Worm (Caenorhabditis elegans) whole organism, late embryonic: ENCODE results near the gene srj-44.

Experiments used
- C08G9.2 ChIP-seq: sonication (generic microtip); optimal IDR thresholded peaks from 2 replicates; lab custom pipeline; 2016; ENCODE audit warnings: mild to moderate bottlenecking, missing genetic modification characterization, moderate library complexity, missing compliant biosample characterization
- F13H6.1 ChIP-seq: sonication (generic microtip); optimal IDR thresholded peaks from 2 replicates; lab custom pipeline; 2016; ENCODE audit warnings: missing genetic modification characterization, missing compliant biosample characterization
- ahr-1 ChIP-seq: sonication (generic microtip); optimal IDR thresholded peaks from 2 replicates; lab custom pipeline; 2016; ENCODE audit warnings: missing genetic modification characterization, missing compliant biosample characterization
- ama-1 ChIP-seq: fragments of 150-350 bp; optimal IDR thresholded peaks from 2 replicates; lab custom pipeline; 2014
- ceh-14 ChIP-seq: sonication (generic microtip); optimal IDR thresholded peaks from 2 replicates; lab custom pipeline; 2016; ENCODE audit warnings: missing genotype, missing genetic modification characterization, missing compliant biosample characterization
- ceh-18 ChIP-seq: sonication (generic microtip); optimal IDR thresholded peaks from 2 replicates; lab custom pipeline; 2016; ENCODE audit warnings: missing genetic modification characterization, missing compliant biosample characterization
- ceh-19 ChIP-seq: fragments of 200-800 bp; sonication (Bioruptor generic); optimal IDR thresholded peaks from 2 replicates; lab custom pipeline; 2018; ENCODE audit warnings: mild to moderate bottlenecking, missing genetic modification characterization, missing compliant biosample characterization
- ceh-2 ChIP-seq: sonication (generic microtip); optimal IDR thresholded peaks from 2 replicates; lab custom pipeline; 2016; ENCODE audit warnings: missing genotype, missing genetic modification characterization, missing compliant biosample characterization
- ceh-22 ChIP-seq: sonication (generic microtip); optimal IDR thresholded peaks from 2 replicates; lab custom pipeline; 2017; ENCODE audit warnings: missing biosample characterization, missing genetic modification characterization
- ceh-34 ChIP-seq: sonication (generic microtip); optimal IDR thresholded peaks from 2 replicates; lab custom pipeline; 2016; ENCODE audit warnings: mild to moderate bottlenecking, missing genetic modification characterization, missing compliant biosample characterization
- ceh-45 ChIP-seq: fragments of 200-800 bp; sonication (Bioruptor generic); IDR thresholded peaks from 2 replicates; pipeline ENCODE4 v1.3.6; 2022; ENCODE audit warnings: missing genetic modification reagents, missing genetic modification characterization, missing compliant biosample characterization
- ceh-48 ChIP-seq: sonication (generic microtip); optimal IDR thresholded peaks from 2 replicates; lab custom pipeline; 2016; ENCODE audit warnings: missing genetic modification characterization, inconsistent platforms, missing compliant biosample characterization
- che-1 ChIP-seq: sonication (generic microtip); optimal IDR thresholded peaks from 2 replicates; lab custom pipeline; 2016; ENCODE audit warnings: mild to moderate bottlenecking, missing genetic modification characterization, missing compliant biosample characterization
- dmd-4 ChIP-seq: sonication (generic microtip); optimal IDR thresholded peaks from 2 replicates; lab custom pipeline; 2016; ENCODE audit warnings: borderline replicate concordance, missing genetic modification characterization, missing compliant biosample characterization
- dve-1 ChIP-seq: sonication (generic microtip); optimal IDR thresholded peaks from 2 replicates; lab custom pipeline; 2017; ENCODE audit warnings: antibody characterized with exemption, mild to moderate bottlenecking, missing genetic modification characterization, missing compliant biosample characterization
- elt-2 ChIP-seq: sonication (generic microtip); optimal IDR thresholded peaks from 2 replicates; lab custom pipeline; 2016; ENCODE audit warnings: missing genetic modification reagents, missing genetic modification characterization, missing compliant biosample characterization
- elt-4 ChIP-seq: sonication (generic microtip); optimal IDR thresholded peaks from 2 replicates; lab custom pipeline; 2016; ENCODE audit warnings: missing genetic modification characterization, missing compliant biosample characterization
- fax-1 ChIP-seq: sonication (generic microtip); optimal IDR thresholded peaks from 2 replicates; lab custom pipeline; 2016; ENCODE audit warnings: missing genotype, missing genetic modification characterization, missing compliant biosample characterization
- fkh-6 ChIP-seq: sonication (generic microtip); optimal IDR thresholded peaks from 2 replicates; lab custom pipeline; 2016; ENCODE audit warnings: missing genetic modification characterization, missing compliant biosample characterization
- gmeb-2 ChIP-seq: sonication (generic microtip); optimal IDR thresholded peaks from 2 replicates; lab custom pipeline; 2016; ENCODE audit warnings: missing genetic modification characterization, inconsistent platforms, missing compliant biosample characterization
- hlh-13 ChIP-seq: fragments of 200-800 bp; sonication (Bioruptor generic); optimal IDR thresholded peaks from 2 replicates; lab custom pipeline; 2018; ENCODE audit warnings: mild to moderate bottlenecking, missing genetic modification characterization, missing compliant biosample characterization
- hlh-15 ChIP-seq: sonication (generic microtip); optimal IDR thresholded peaks from 2 replicates; lab custom pipeline; 2016; ENCODE audit warnings: missing genetic modification characterization, missing compliant biosample characterization
- hlh-30 ChIP-seq: sonication (generic microtip); optimal IDR thresholded peaks from 2 replicates; lab custom pipeline; 2017; ENCODE audit warnings: antibody characterized with exemption, missing genetic modification characterization, missing compliant biosample characterization; ENCODE audit not compliant: insufficient read depth
- hlh-6 ChIP-seq: sonication (generic microtip); optimal IDR thresholded peaks from 2 replicates; lab custom pipeline; 2016; ENCODE audit warnings: missing genotype, missing genetic modification characterization, missing compliant biosample characterization
- hlh-8 ChIP-seq: sonication (generic microtip); optimal IDR thresholded peaks from 2 replicates; lab custom pipeline; 2016; ENCODE audit warnings: missing genotype, missing genetic modification characterization, missing compliant biosample characterization
- lim-6 ChIP-seq: sonication (generic microtip); optimal IDR thresholded peaks from 2 replicates; lab custom pipeline; 2016; ENCODE audit warnings: missing genetic modification characterization, missing compliant biosample characterization
- madf-2 ChIP-seq: sonication (generic microtip); optimal IDR thresholded peaks from 2 replicates; lab custom pipeline; 2017; ENCODE audit warnings: missing genetic modification characterization, missing compliant biosample characterization
- npax-4 ChIP-seq: sonication (generic microtip); optimal IDR thresholded peaks from 2 replicates; lab custom pipeline; 2016; ENCODE audit warnings: missing genetic modification characterization, missing compliant biosample characterization
- odd-2 ChIP-seq: sonication (generic microtip); optimal IDR thresholded peaks from 2 replicates; lab custom pipeline; 2017; ENCODE audit warnings: antibody characterized with exemption, mild to moderate bottlenecking, missing genetic modification characterization, missing compliant biosample characterization
- pat-9 ChIP-seq: fragments of 200-800 bp; sonication (Bioruptor generic); optimal IDR thresholded peaks from 2 replicates; lab custom pipeline; 2018; ENCODE audit warnings: mild to moderate bottlenecking, missing genetic modification characterization, moderate library complexity, missing compliant biosample characterization
- pax-1 ChIP-seq: fragments of 150-350 bp; optimal IDR thresholded peaks from 2 replicates; lab custom pipeline; 2014; ENCODE audit warnings: missing biosample characterization, missing genetic modification characterization
- pros-1 ChIP-seq: fragments of 150-350 bp; optimal IDR thresholded peaks from 2 replicates; lab custom pipeline; 2014; ENCODE audit warnings: missing biosample characterization, missing genetic modification reagents, missing genetic modification characterization
- rnt-1 ChIP-seq: sonication (generic microtip); optimal IDR thresholded peaks from 2 replicates; lab custom pipeline; 2016; ENCODE audit warnings: missing genetic modification characterization, missing compliant biosample characterization
- sox-4 ChIP-seq: sonication (generic microtip); optimal IDR thresholded peaks from 2 replicates; lab custom pipeline; 2017; ENCODE audit warnings: mild to moderate bottlenecking, missing genetic modification characterization, inconsistent platforms, missing compliant biosample characterization
- tbx-7 ChIP-seq: sonication (generic microtip); optimal IDR thresholded peaks from 2 replicates; lab custom pipeline; 2016; ENCODE audit warnings: missing genotype, missing genetic modification characterization, missing compliant biosample characterization
- ttx-3 ChIP-seq: sonication (generic microtip); optimal IDR thresholded peaks from 2 replicates; lab custom pipeline; 2016; ENCODE audit warnings: missing genetic modification reagents, missing genetic modification characterization, missing compliant biosample characterization
- unc-42 ChIP-seq: sonication (generic microtip); optimal IDR thresholded peaks from 2 replicates; lab custom pipeline; 2016; ENCODE audit warnings: missing genotype, missing genetic modification characterization, missing compliant biosample characterization
- unc-55 ChIP-seq: sonication (generic microtip); optimal IDR thresholded peaks from 2 replicates; lab custom pipeline; 2017; ENCODE audit warnings: missing biosample characterization, missing genetic modification reagents, missing genetic modification characterization

Gene srj-44

ce11 chrV:2815956-2816355 is 29.7 kb downstream of the srj-44 start, which contains the start of gene F54E2.5:
Gene F54E2.5, minus strand, starts transcription at chrV:2816056.
- no peak for TF ChIP-seq npax-4 (tag; lab: Kevin White, UChicago)
- no peak for TF ChIP-seq fkh-6 (tag; lab: Kevin White, UChicago)
- TF ChIP-seq dmd-4 (tag; lab: Kevin White, UChicago), result no peak
- TF ChIP-seq tbx-7, result no peak
- no peak for TF ChIP-seq ahr-1
- no peak for TF ChIP-seq ttx-3 (tag; lab: Kevin White, UChicago)
- TF ChIP-seq unc-55 (GFP tag; lab: Kevin White, UChicago), result no peak
- TF ChIP-seq gmeb-2 (tag; lab: Kevin White, UChicago), result no peak
- TF ChIP-seq ceh-2 (tag; lab: Kevin White, UChicago), result no peak
- no peak for TF ChIP-seq ceh-48 (tag; lab: Kevin White, UChicago)
- TF ChIP-seq hlh-8, result no peak
- TF ChIP-seq ama-1 (lab: Kevin White, UChicago), result no peak
- no peak for TF ChIP-seq odd-2 (tag; lab: Kevin White, UChicago)
- TF ChIP-seq ceh-14 (tag; lab: Kevin White, UChicago), result no peak
- no peak for TF ChIP-seq ceh-34 (tag; lab: Kevin White, UChicago)
- TF ChIP-seq hlh-13 (GFP tag; lab: Kevin White, UChicago), result no peak
- no peak for TF ChIP-seq pros-1
- no peak for TF ChIP-seq ceh-45 (GFP tag; lab: Robert Waterston, UW)
- TF ChIP-seq pax-1 (tag; lab: Kevin White, UChicago), result no peak

ce11 chrV:2813856-2814255 is 31.8 kb downstream of the srj-44 start, which contains the start of gene F54E2.9:
Gene F54E2.9, minus strand, starts transcription at chrV:2813987.
- no peak for TF ChIP-seq unc-42 (tag; lab: Kevin White, UChicago)
- TF ChIP-seq madf-2, result no peak
- no peak for TF ChIP-seq sox-4 (tag; lab: Kevin White, UChicago)
- TF ChIP-seq lim-6, result no peak
- TF ChIP-seq pat-9 (tag; lab: Kevin White, UChicago), result no peak
- no peak for TF ChIP-seq che-1 (tag; lab: Kevin White, UChicago)
- no peak for TF ChIP-seq dve-1 (tag; lab: Kevin White, UChicago)
- no peak for TF ChIP-seq hlh-30 (tag; lab: Kevin White, UChicago)

ce11 chrV:2810164-2810563 is 35.5 kb downstream of the srj-44 start, which contains the start of gene F54E2.1:
Gene F54E2.1, plus strand, starts transcription at chrV:2810398.
- TF ChIP-seq unc-55 (GFP tag; lab: Kevin White, UChicago) (no peak), hlh-6 (tag; lab: Kevin White, UChicago) (no peak), elt-2 (peak; percentile 45)

- TF ChIP-seq gmeb-2 (tag; lab: Kevin White, UChicago), result no peak
- TF ChIP-seq ceh-18 (tag; lab: Kevin White, UChicago), result peak; percentile 45
- TF ChIP-seq hlh-15 (tag; lab: Kevin White, UChicago), result no peak
- TF ChIP-seq C08G9.2 (tag; lab: Kevin White, UChicago), result no peak
- no peak for TF ChIP-seq pax-1 (tag; lab: Kevin White, UChicago)
- TF ChIP-seq rnt-1 (tag; lab: Kevin White, UChicago), result peak; percentile 82
These were observed 36.2 kb downstream of the srj-44 start for ce11 chrV:2809443-2809842.

- TF ChIP-seq ceh-22 (no peak), fkh-6 (tag; lab: Kevin White, UChicago) (no peak), fax-1 (no peak), F13H6.1 (tag; lab: Kevin White, UChicago) (no peak), ceh-19 (GFP tag; lab: Kevin White, UChicago) (no peak), elt-4 (tag; lab: Kevin White, UChicago) (no peak)
These were observed 37.9 kb downstream of the srj-44 start, which contains the start of gene ketn-1 for ce11 chrV:2807760-2808159. Gene ketn-1, minus strand, starts transcription at chrV:2807860.
